Fruit fly (Drosophila melanogaster) whole organism, pupa: Measurements from ENCODE around the gene CG32240.

Source experiments
- CG12605 ChIP-seq: fragments of 200-800 bp; sonication (Bioruptor generic); IDR thresholded peaks from 2 replicates; pipeline ENCODE4 v1.3.6; 2022; ENCODE audit warnings: missing biosample characterization, missing genetic modification characterization
- CG13204 ChIP-seq: fragments of 200-800 bp; sonication (Bioruptor generic); optimal IDR thresholded peaks from 2 replicates; lab custom pipeline; 2018; ENCODE audit warnings: missing biosample characterization, mild to moderate bottlenecking, missing genetic modification characterization, moderate library complexity
- CG14655 ChIP-seq: fragments of 200-800 bp; sonication (Bioruptor generic); optimal IDR thresholded peaks from 3 replicates; lab custom pipeline; 2017; ENCODE audit warnings: mild to moderate bottlenecking, missing biosample characterization, missing genetic modification reagents, missing genetic modification characterization
- CG32121 ChIP-seq: fragments of 200-800 bp; sonication (Bioruptor generic); IDR thresholded peaks from 2 replicates; pipeline ENCODE4 v1.3.6; 2022; ENCODE audit warnings: missing biosample characterization, missing genetic modification characterization
- EcR ChIP-seq: fragments of 200-800 bp; sonication (Bioruptor generic); optimal IDR thresholded peaks from 3 replicates; lab custom pipeline; 2019; ENCODE audit warnings: missing biosample characterization, missing genetic modification characterization, mild to moderate bottlenecking, moderate library complexity, missing genetic modification reagents
- Pif1B ChIP-seq: fragments of 200-800 bp; sonication (Bioruptor generic); optimal IDR thresholded peaks from 3 replicates; lab custom pipeline; 2016; ENCODE audit warnings: missing biosample characterization, missing genetic modification characterization
- Snoo ChIP-seq: fragments of 200-800 bp; sonication (Bioruptor generic); optimal IDR thresholded peaks from 3 replicates; lab custom pipeline; 2017; ENCODE audit warnings: missing biosample characterization, mild to moderate bottlenecking, missing genetic modification characterization, inconsistent platforms
- fd96Ca ChIP-seq: fragments of 200-800 bp; sonication (Bioruptor generic); IDR thresholded peaks from 3 replicates; pipeline ENCODE4 v1.3.6; 2022; ENCODE audit warnings: missing biosample characterization, missing genetic modification characterization
- gl ChIP-seq: fragments of 200-800 bp; sonication (Bioruptor generic); optimal IDR thresholded peaks from 2 replicates; lab custom pipeline; 2018; ENCODE audit warnings: missing biosample characterization, mild to moderate bottlenecking, missing genetic modification characterization
- rn ChIP-seq: fragments of 200-800 bp; sonication (Bioruptor generic); IDR thresholded peaks from 2 replicates; pipeline ENCODE4 v1.3.6; 2022; ENCODE audit warnings: missing biosample characterization, missing genetic modification characterization

DNA sequence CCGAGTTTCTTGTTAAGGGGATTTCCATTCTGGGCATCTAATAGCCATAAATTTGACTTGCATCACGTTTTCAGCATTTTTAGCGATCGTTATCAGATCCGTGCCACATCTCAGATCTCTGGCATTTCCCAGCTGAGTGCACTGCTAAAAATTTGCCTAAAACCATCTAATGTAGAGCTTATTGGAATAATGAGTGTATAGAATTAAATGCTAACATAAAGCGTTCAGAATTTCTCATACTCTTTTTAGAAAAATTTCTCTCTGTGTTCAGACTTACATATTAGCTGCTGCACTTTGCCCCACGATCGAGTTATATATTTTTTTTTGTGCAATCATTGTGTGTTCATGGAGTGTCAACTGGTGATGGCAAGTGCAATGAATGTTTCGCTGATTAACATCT lies 26.3 kb upstream of the CG32240 start:
- TF ChIP-seq Snoo (tag; lab: Kevin White, UChicago) (no peak), CG12605 (peak; percentile 60), gl (tag; lab: Kevin White, UChicago) (no peak), CG13204 (GFP tag; lab: Kevin White, UChicago) (no peak), fd96Ca (GFP tag; lab: Robert Waterston, UW) (0 out of 3 replicates have a peak, but pooled peaks have one; percentile 46), CG32121 (GFP tag; lab: Robert Waterston, UW) (peak; percentile 37), CG14655 (peak; percentile 75), rn (GFP tag; lab: Robert Waterston, UW) (no peak), Pif1B (peak; percentile 30), EcR (GFP tag; lab: Kevin White, UChicago) (no peak)
